Worm (Caenorhabditis elegans): ENCODE data around the gene F58E6.8.

F58E6.8 gene

DNA sequence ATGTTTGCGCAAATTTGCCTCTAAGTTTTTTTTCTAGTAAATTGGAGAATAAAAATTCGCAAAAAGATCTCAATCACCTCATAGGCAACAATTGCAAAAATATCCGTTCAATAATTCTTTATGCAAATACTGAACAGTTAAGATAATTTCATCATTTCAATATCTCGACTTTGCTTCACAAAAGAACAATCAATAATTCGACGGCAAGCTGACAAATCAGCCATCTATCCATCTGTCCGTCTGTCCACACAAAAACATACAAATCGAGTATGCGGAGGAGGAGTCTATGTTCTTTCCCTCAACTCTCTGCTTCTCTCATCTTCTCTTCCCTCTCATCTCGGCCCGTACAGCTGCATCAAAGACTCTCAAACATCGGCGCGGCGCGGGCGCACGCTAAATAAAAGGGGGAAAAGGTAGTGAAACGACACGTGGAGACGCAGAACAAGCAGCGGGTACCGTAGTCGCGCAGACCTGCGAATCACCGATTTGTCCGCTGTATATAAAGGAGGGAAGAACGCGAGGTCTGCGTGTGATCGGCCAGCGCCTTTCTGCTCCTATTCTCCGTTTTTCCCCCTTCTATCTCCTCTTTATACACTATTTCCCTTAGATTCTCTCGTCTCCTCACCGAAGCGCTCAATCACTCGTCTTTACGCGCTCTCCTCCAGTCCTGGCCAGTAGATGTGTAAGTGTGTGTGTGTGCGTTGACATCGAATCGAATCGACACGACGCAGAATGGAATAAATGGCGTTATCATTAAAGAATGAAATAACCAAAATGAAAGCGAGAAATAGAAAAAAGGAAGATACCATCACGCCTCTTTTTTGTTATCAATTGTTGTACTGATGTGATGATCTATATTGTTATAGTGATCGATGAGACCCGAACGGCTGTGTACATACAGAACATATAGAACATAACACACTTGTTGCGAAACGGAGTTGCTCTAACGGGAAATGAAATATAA is 24.6 kb downstream of the F58E6.8 start (continued):
- no peak for TF ChIP-seq pha-4 (tag; optimal IDR thresholded peaks at IDR 0.05)
- peak; percentile 56 for TF ChIP-seq ZK185.1 (tag; optimal IDR thresholded peaks at IDR 0.05; ENCODE audit: poor library complexity, severe bottlenecking)
- TF ChIP-seq xnd-1 (tag; optimal IDR thresholded peaks at IDR 0.05): no peak
- peak; percentile 90 for TF ChIP-seq madf-10 (tag; optimal IDR thresholded peaks at IDR 0.05)
- TF ChIP-seq attf-5 (GFP tag; optimal IDR thresholded peaks at IDR 0.05): peak; percentile 98
- TF ChIP-seq mcd-1 (GFP tag; IDR thresholded peaks at IDR 0.05): peak; percentile 84
- peak; percentile 72 for TF ChIP-seq tlf-1 (GFP tag; optimal IDR thresholded peaks at IDR 0.05)
- peak; percentile 59 for TF ChIP-seq athp-1 (tag; optimal IDR thresholded peaks at IDR 0.05)
- no peak for TF ChIP-seq F49E8.2 (tag; optimal IDR thresholded peaks at IDR 0.05; ENCODE audit: insufficient read depth)
- peak; percentile 66; the same call in 1 of the 2 replicates for TF ChIP-seq hmg-1.2 (GFP tag; IDR thresholded peaks at IDR 0.05)
- peak; percentile 12 for TF ChIP-seq unc-130 (GFP tag; optimal IDR thresholded peaks at IDR 0.05)
- peak; percentile 50; the same call in 1 of the 2 replicates for TF ChIP-seq C17E4.6 (GFP tag; IDR thresholded peaks at IDR 0.05)
- peak; percentile 62 for TF ChIP-seq attf-3 (GFP tag; conservative IDR thresholded peaks at IDR 0.05)
- peak; percentile 66 for TF ChIP-seq gei-17 (GFP tag; optimal IDR thresholded peaks at IDR 0.05)
- peak; percentile 65 for TF ChIP-seq ztf-3 (GFP tag; optimal IDR thresholded peaks at IDR 0.05)
- TF ChIP-seq cebp-1 (GFP tag; IDR thresholded peaks at IDR 0.05): no peak
- TF ChIP-seq cebp-1 (tag; optimal IDR thresholded peaks at IDR 0.05): peak; percentile 92
- peak; percentile 95 for TF ChIP-seq nfyb-1 (GFP tag; IDR thresholded peaks at IDR 0.05)
- TF ChIP-seq lag-1 (GFP tag; IDR thresholded peaks at IDR 0.05): no peak
- peak; percentile 94 for TF ChIP-seq lin-40 (tag; optimal IDR thresholded peaks at IDR 0.05)
- TF ChIP-seq B0019.2 (GFP tag; conservative IDR thresholded peaks at IDR 0.05): peak; percentile 32; the same call in 1 of the 2 replicates
- no peak for TF ChIP-seq F37B4.10 (GFP tag; IDR thresholded peaks at IDR 0.05)
- peak; percentile 92 for TF ChIP-seq dox-1 (GFP tag; IDR thresholded peaks at IDR 0.05)
- peak; percentile 74; the same call in 1 of the 2 replicates for TF ChIP-seq sea-2 (GFP tag; IDR thresholded peaks at IDR 0.05)
- peak; percentile 97 for TF ChIP-seq nhr-80 (tag; optimal IDR thresholded peaks at IDR 0.05)
- no peak for TF ChIP-seq fkh-3 (tag; optimal IDR thresholded peaks at IDR 0.05)
- TF ChIP-seq unc-62 (GFP tag; optimal IDR thresholded peaks at IDR 0.05): peak; percentile 32
- TF ChIP-seq cebp-2 (GFP tag; IDR thresholded peaks at IDR 0.05): no peak
- TF ChIP-seq hrde-1 (tag; optimal IDR thresholded peaks at IDR 0.05; ENCODE audit: borderline replicate concordance): no peak
- peak; percentile 19 for TF ChIP-seq madf-6 (GFP tag; IDR thresholded peaks at IDR 0.05)
- TF ChIP-seq F39B2.1 (GFP tag; IDR thresholded peaks at IDR 0.05): no peak
- peak; percentile 63 for TF ChIP-seq rcor-1 (GFP tag; IDR thresholded peaks at IDR 0.05)
- TF ChIP-seq ztf-6 (GFP tag; IDR thresholded peaks at IDR 0.05): 0 out of 2 replicates have a peak, but pooled peaks have one; percentile 62
- peak; percentile 72 for TF ChIP-seq ztf-22 (GFP tag; optimal IDR thresholded peaks at IDR 0.05)
- no peak for TF ChIP-seq snpc-3.4 (tag; optimal IDR thresholded peaks at IDR 0.05)
- 0 out of 2 replicates have a peak, but pooled peaks have one; percentile 46 for TF ChIP-seq ztf-25 (GFP tag; IDR thresholded peaks at IDR 0.05)
- TF ChIP-seq Y67H2A.10 (GFP tag; conservative IDR thresholded peaks at IDR 0.05): peak; percentile 55
- TF ChIP-seq attf-6 (GFP tag; IDR thresholded peaks at IDR 0.05): no peak
- peak; percentile 82 for TF ChIP-seq somi-1 (GFP tag; optimal IDR thresholded peaks at IDR 0.05)
- TF ChIP-seq F23B12.7 (tag; optimal IDR thresholded peaks at IDR 0.05; ENCODE audit: insufficient read depth): no peak
- no peak for TF ChIP-seq nfya-2 (GFP tag; IDR thresholded peaks at IDR 0.05)
- TF ChIP-seq sdz-38 (tag; optimal IDR thresholded peaks at IDR 0.05): no peak
- no peak for TF ChIP-seq nhr-27 (tag; optimal IDR thresholded peaks at IDR 0.05)
- TF ChIP-seq F57A8.1 (GFP tag; optimal IDR thresholded peaks at IDR 0.05): peak; percentile 21
- TF ChIP-seq Y56A3A.18 (GFP tag; IDR thresholded peaks at IDR 0.05): 0 out of 2 replicates have a peak, but pooled peaks have one; percentile 6
- TF ChIP-seq him-1 (tag; optimal IDR thresholded peaks at IDR 0.05): no peak

Data from whole organism, young adult.